Worm (Caenorhabditis elegans) whole organism, young adult: ENCODE results near the gene sru-23.

Source experiments
- Y53G8AR.9 ChIP-seq: fragments of 200-800 bp; sonication (Bioruptor generic); conservative IDR thresholded peaks from 2 replicates; pipeline ENCODE4 v1.3.6; 2022; ENCODE audit warnings: missing genetic modification reagents, missing genetic modification characterization, missing compliant biosample characterization
- bed-2 ChIP-seq: fragments of 200-800 bp; sonication (Bioruptor generic); IDR thresholded peaks from 2 replicates; pipeline ENCODE4 v1.3.6; 2022; ENCODE audit warnings: missing genetic modification reagents, missing genetic modification characterization, missing compliant biosample characterization
- ceh-100 ChIP-seq: fragments of 200-800 bp; sonication (Bioruptor generic); IDR thresholded peaks from 2 replicates; pipeline ENCODE4 v1.3.6; 2022; ENCODE audit warnings: missing genetic modification reagents, missing genetic modification characterization, missing compliant biosample characterization
- ceh-91 ChIP-seq: fragments of 200-800 bp; sonication (Bioruptor generic); IDR thresholded peaks from 2 replicates; pipeline ENCODE4 v1.3.6; 2022; ENCODE audit warnings: missing genetic modification reagents, missing genetic modification characterization, missing compliant biosample characterization
- egrh-3 ChIP-seq: fragments of 200-800 bp; sonication (Bioruptor generic); IDR thresholded peaks from 2 replicates; pipeline ENCODE4 v1.3.6; 2022; ENCODE audit warnings: missing genetic modification reagents, missing genetic modification characterization, missing compliant biosample characterization
- ets-4 ChIP-seq: fragments of 200-800 bp; sonication (Bioruptor generic); optimal IDR thresholded peaks from 2 replicates; lab custom pipeline; 2018; ENCODE audit warnings: mild to moderate bottlenecking, missing genetic modification characterization, missing compliant biosample characterization
- lsl-1 ChIP-seq: fragments of 200-800 bp; sonication (Bioruptor generic); optimal IDR thresholded peaks from 2 replicates; lab custom pipeline; 2018; ENCODE audit warnings: mild to moderate bottlenecking, missing genetic modification characterization, moderate library complexity, missing compliant biosample characterization
- madf-6 ChIP-seq: fragments of 200-800 bp; sonication (Bioruptor generic); IDR thresholded peaks from 2 replicates; pipeline ENCODE4 v1.3.6; 2022; ENCODE audit warnings: missing genetic modification reagents, missing genetic modification characterization, missing compliant biosample characterization

DNA sequence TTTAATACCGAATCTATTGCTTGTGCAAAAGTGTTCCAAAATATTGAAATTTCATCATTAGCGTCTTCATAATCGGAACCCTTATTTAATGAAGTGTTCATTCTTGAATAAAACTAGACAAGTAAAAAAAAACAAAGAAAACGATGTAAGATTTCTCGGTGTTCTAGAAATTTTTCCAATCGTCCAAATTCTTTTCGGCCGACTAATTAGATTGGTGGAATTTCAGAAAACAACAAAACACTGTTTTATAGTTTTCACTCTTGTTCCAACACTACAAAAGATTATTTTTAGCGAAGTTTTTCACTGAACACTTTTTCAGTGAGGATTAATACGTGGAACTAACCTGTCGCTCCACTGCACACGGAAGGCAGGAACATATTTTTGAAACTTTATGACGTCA is 19.6 kb downstream of the sru-23 start, which contains the start of gene srw-56:
- TF ChIP-seq bed-2 (GFP tag; lab: Robert Waterston, UW) = no peak
- TF ChIP-seq ceh-91 (GFP tag; lab: Robert Waterston, UW) = no peak
- TF ChIP-seq egrh-3 (GFP tag; lab: Robert Waterston, UW) = no peak
- TF ChIP-seq madf-6 (GFP tag; lab: Robert Waterston, UW) = no peak
- TF ChIP-seq ets-4 (GFP tag; lab: Kevin White, UChicago) = no peak
- no peak for TF ChIP-seq Y53G8AR.9 (GFP tag; lab: Robert Waterston, UW)
- TF ChIP-seq ceh-100 (GFP tag; lab: Robert Waterston, UW) = no peak
- no peak for TF ChIP-seq lsl-1
